Worm (Caenorhabditis elegans) whole organism, L1 larva: ENCODE data around the gene cdc-14.

Source experiments
- alr-1 ChIP-seq: fragments of 200-800 bp; sonication (Bioruptor generic); optimal IDR thresholded peaks from 2 replicates; lab custom pipeline; 2018; ENCODE audit warnings: borderline replicate concordance, mild to moderate bottlenecking, missing genetic modification characterization, missing compliant biosample characterization
- ama-1 ChIP-seq: fragments of 150-350 bp; optimal IDR thresholded peaks from 2 replicates; lab custom pipeline; 2014
- ceh-63 ChIP-seq: fragments of 200-800 bp; sonication (Bioruptor generic); optimal IDR thresholded peaks from 2 replicates; lab custom pipeline; 2018; ENCODE audit warnings: mild to moderate bottlenecking, missing genetic modification characterization, missing compliant biosample characterization
- ceh-82 ChIP-seq, 3 experiments: fragments of 150-350 bp in 1 of 3; sonication (generic microtip) in 2 of 3; optimal IDR thresholded peaks; 2 replicates each; lab custom pipeline; 2014 to 2017; ENCODE audit warnings: missing biosample characterization in 3 of 3, missing genetic modification characterization in 3 of 3
- ceh-88 ChIP-seq: fragments of 200-800 bp; sonication (Bioruptor generic); IDR thresholded peaks from 2 replicates; pipeline ENCODE4 v1.3.6; 2022; ENCODE audit warnings: missing genetic modification characterization, missing compliant biosample characterization
- ceh-90 ChIP-seq: sonication (generic microtip); optimal IDR thresholded peaks from 2 replicates; lab custom pipeline; 2016; ENCODE audit warnings: missing genetic modification characterization, missing compliant biosample characterization
- ces-1 ChIP-seq: fragments of 150-350 bp; optimal IDR thresholded peaks from 2 replicates; lab custom pipeline; 2014; ENCODE audit warnings: missing biosample characterization, missing genetic modification reagents, missing genetic modification characterization
- dsc-1 ChIP-seq: sonication (generic microtip); optimal IDR thresholded peaks from 2 replicates; lab custom pipeline; 2016; ENCODE audit warnings: mild to moderate bottlenecking, missing genetic modification characterization, missing compliant biosample characterization
- egl-27 ChIP-seq, 2 experiments: fragments of 150-350 bp in 1 of 2; sonication (generic microtip); optimal IDR thresholded peaks; 3 replicates each; lab custom pipeline; 2017 to 2018; ENCODE audit warnings: missing biosample characterization in 2 of 2, missing genetic modification characterization in 2 of 2, missing genetic modification reagents in 2 of 2
- fkh-4 ChIP-seq: sonication (generic microtip); optimal IDR thresholded peaks from 2 replicates; lab custom pipeline; 2016; ENCODE audit warnings: missing compliant biosample characterization, missing genetic modification characterization, borderline replicate concordance
- fkh-8 ChIP-seq: sonication (generic microtip); optimal IDR thresholded peaks from 2 replicates; lab custom pipeline; 2016; ENCODE audit warnings: mild to moderate bottlenecking, missing genetic modification characterization, missing compliant biosample characterization
- fos-1 ChIP-seq: fragments of 150-350 bp; optimal IDR thresholded peaks from 2 replicates; lab custom pipeline; 2014; ENCODE audit warnings: missing biosample characterization, missing genetic modification characterization
- grh-1 ChIP-seq: fragments of 200-800 bp; sonication (Bioruptor generic); IDR thresholded peaks from 2 replicates; pipeline ENCODE4 v1.3.6; 2022; ENCODE audit warnings: missing genetic modification reagents, missing genetic modification characterization, missing compliant biosample characterization
- irx-1 ChIP-seq: sonication (generic microtip); optimal IDR thresholded peaks from 2 replicates; lab custom pipeline; 2016; ENCODE audit warnings: missing genetic modification characterization, missing compliant biosample characterization
- jun-1 ChIP-seq: fragments of 150-350 bp; optimal IDR thresholded peaks from 2 replicates; lab custom pipeline; 2014; ENCODE audit warnings: missing biosample characterization, missing genetic modification reagents, missing genetic modification characterization
- lin-14 ChIP-seq: fragments of 200-800 bp; sonication (Bioruptor generic); optimal IDR thresholded peaks from 2 replicates; lab custom pipeline; 2018; ENCODE audit warnings: mild to moderate bottlenecking, missing genetic modification characterization, moderate library complexity, missing compliant biosample characterization
- lin-39 ChIP-seq: fragments of 150-350 bp; optimal IDR thresholded peaks from 2 replicates; lab custom pipeline; 2014; ENCODE audit warnings: missing biosample characterization, missing genetic modification reagents, missing genetic modification characterization
- lir-3 ChIP-seq: sonication (generic microtip); optimal IDR thresholded peaks from 2 replicates; lab custom pipeline; 2016; ENCODE audit warnings: mild to moderate bottlenecking, missing genetic modification characterization, moderate library complexity, missing compliant biosample characterization; ENCODE audit not compliant: poor library complexity
- lsy-2 ChIP-seq, 2 experiments: fragments of 150-350 bp; optimal IDR thresholded peaks; 2 replicates each; lab custom pipeline; 2014; ENCODE audit warnings: missing biosample characterization in 2 of 2, missing genetic modification characterization in 2 of 2
- mab-9 ChIP-seq: fragments of 200-800 bp; sonication (Bioruptor generic); IDR thresholded peaks from 2 replicates; pipeline ENCODE4 v1.3.6; 2022; ENCODE audit warnings: missing genetic modification reagents, missing genetic modification characterization, missing compliant biosample characterization
- mdl-1 ChIP-seq, 2 experiments: fragments of 150-350 bp; optimal IDR thresholded peaks; 2 replicates each; lab custom pipeline; 2014 to 2017; ENCODE audit warnings: missing biosample characterization in 2 of 2, missing genetic modification characterization in 2 of 2, inconsistent platforms in 1 of 2
- mef-2 ChIP-seq: fragments of 150-350 bp; optimal IDR thresholded peaks from 2 replicates; lab custom pipeline; 2014; ENCODE audit warnings: missing biosample characterization, missing genetic modification characterization
- nhr-20 ChIP-seq: sonication (generic microtip); optimal IDR thresholded peaks from 2 replicates; lab custom pipeline; 2016; ENCODE audit warnings: mild to moderate bottlenecking, missing genetic modification characterization, missing compliant biosample characterization
- nhr-28 ChIP-seq: fragments of 150-350 bp; optimal IDR thresholded peaks from 2 replicates; lab custom pipeline; 2014; ENCODE audit warnings: missing biosample characterization, missing genetic modification characterization
- nhr-71 ChIP-seq: sonication (generic microtip); optimal IDR thresholded peaks from 2 replicates; lab custom pipeline; 2016; ENCODE audit warnings: mild to moderate bottlenecking, missing genetic modification characterization, moderate library complexity, missing compliant biosample characterization
- nhr-77 ChIP-seq: fragments of 150-350 bp; optimal IDR thresholded peaks from 2 replicates; lab custom pipeline; 2014; ENCODE audit warnings: missing biosample characterization, missing genetic modification characterization
- nhr-85 ChIP-seq: sonication (generic microtip); peaks from one replicate; lab custom pipeline; 2016; ENCODE audit warnings: missing genetic modification characterization, inconsistent platforms, missing compliant biosample characterization
- nhr-90 ChIP-seq: sonication (generic microtip); optimal IDR thresholded peaks from 2 replicates; lab custom pipeline; 2016; ENCODE audit warnings: mild to moderate bottlenecking, missing genetic modification characterization, missing compliant biosample characterization; ENCODE audit not compliant: poor library complexity
- pax-3 ChIP-seq: fragments of 200-800 bp; sonication (Bioruptor generic); optimal IDR thresholded peaks from 2 replicates; lab custom pipeline; 2018; ENCODE audit warnings: mild to moderate bottlenecking, missing genetic modification characterization, moderate library complexity, missing compliant biosample characterization
- pqm-1 ChIP-seq: sonication (generic microtip); optimal IDR thresholded peaks from 3 replicates; lab custom pipeline; 2017; ENCODE audit warnings: missing biosample characterization, missing genetic modification characterization
- rnt-1 ChIP-seq: sonication (generic microtip); optimal IDR thresholded peaks from 2 replicates; lab custom pipeline; 2016; ENCODE audit warnings: mild to moderate bottlenecking, missing genetic modification characterization, moderate library complexity, missing compliant biosample characterization
- skn-1 ChIP-seq: fragments of 150-350 bp; optimal IDR thresholded peaks from 2 replicates; lab custom pipeline; 2014; ENCODE audit warnings: missing biosample characterization, missing genetic modification characterization
- snu-23 ChIP-seq: sonication (generic microtip); optimal IDR thresholded peaks from 2 replicates; lab custom pipeline; 2016; ENCODE audit warnings: missing genetic modification characterization, missing compliant biosample characterization
- sup-37 ChIP-seq: fragments of 200-800 bp; sonication (Bioruptor generic); optimal IDR thresholded peaks from 2 replicates; lab custom pipeline; 2018; ENCODE audit warnings: mild to moderate bottlenecking, missing genetic modification characterization, missing compliant biosample characterization
- tbx-2 ChIP-seq: sonication (generic microtip); optimal IDR thresholded peaks from 2 replicates; lab custom pipeline; 2016; ENCODE audit warnings: missing genetic modification characterization, missing compliant biosample characterization
- unc-130 ChIP-seq: fragments of 150-350 bp; optimal IDR thresholded peaks from 2 replicates; lab custom pipeline; 2017; ENCODE audit warnings: missing biosample characterization, missing genetic modification characterization, inconsistent platforms
- unc-62 ChIP-seq: fragments of 150-350 bp; optimal IDR thresholded peaks from 2 replicates; lab custom pipeline; 2014; ENCODE audit warnings: missing biosample characterization, missing genetic modification reagents, missing genetic modification characterization
- unc-86 ChIP-seq: sonication (generic microtip); optimal IDR thresholded peaks from 2 replicates; lab custom pipeline; 2016; ENCODE audit warnings: missing genetic modification characterization, missing compliant biosample characterization
- unc-98 ChIP-seq: fragments of 200-800 bp; sonication (Bioruptor generic); IDR thresholded peaks from 2 replicates; pipeline ENCODE4 v1.3.6; 2022; ENCODE audit warnings: missing genetic modification characterization, missing compliant biosample characterization
- zag-1 ChIP-seq: fragments of 150-350 bp; optimal IDR thresholded peaks from 2 replicates; lab custom pipeline; 2014; ENCODE audit warnings: missing biosample characterization, missing genetic modification characterization
- ztf-4 ChIP-seq: fragments of 150-350 bp; optimal IDR thresholded peaks from 2 replicates; lab custom pipeline; 2014; ENCODE audit warnings: missing biosample characterization, missing genetic modification characterization

The cdc-14 gene

ce11 chrII:5553531-5553930 lies 39.7 kb downstream of the cdc-14 start (continued):
- no peak for TF ChIP-seq ceh-90
- no peak for TF ChIP-seq unc-86 (tag; lab: Kevin White, UChicago)
- peak; percentile 31 for TF ChIP-seq pqm-1
- peak; percentile 4 for TF ChIP-seq nhr-20 (tag; lab: Kevin White, UChicago)
- TF ChIP-seq ceh-82 (tag; optimal IDR thresholded peaks at IDR 0.05; lab: Kevin White, UChicago) = no peak
- TF ChIP-seq mdl-1 (tag; optimal IDR thresholded peaks at IDR 0.05; lab: Kevin White, UChicago) = no peak
- TF ChIP-seq unc-98 = no peak

DNA sequence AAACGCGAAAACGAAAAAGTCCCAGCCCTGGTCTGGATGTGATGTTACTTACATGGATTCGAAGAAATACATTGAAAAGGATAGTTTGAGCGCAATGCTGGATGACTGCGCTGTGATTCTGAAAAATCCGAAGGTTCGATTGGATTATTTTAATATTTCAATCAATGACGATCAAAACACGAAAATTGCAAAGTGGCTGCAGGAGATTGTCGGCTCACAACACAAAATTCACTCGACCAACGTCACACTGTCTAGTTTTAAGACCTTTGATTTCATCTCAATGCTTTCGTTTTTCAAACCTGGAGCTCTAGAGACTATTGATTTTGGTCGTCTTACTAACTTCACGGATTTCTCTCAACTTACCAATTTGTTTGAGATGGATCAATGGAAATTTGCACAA lies 41.7 kb downstream of the cdc-14 start, which contains the start of gene C17C3.5:
Gene C17C3.5, plus strand, starts transcription at position 301 of the 400 bp plus-strand sequence.
- no peak for TF ChIP-seq nhr-90 (tag; lab: Kevin White, UChicago)
- no peak for TF ChIP-seq dsc-1 (tag; lab: Kevin White, UChicago)
- no peak for TF ChIP-seq nhr-28 (tag; lab: Kevin White, UChicago)
- TF ChIP-seq grh-1 (GFP tag; lab: Robert Waterston, UW) = no peak
- TF ChIP-seq fkh-8 (tag; lab: Kevin White, UChicago) = no peak
- no peak for TF ChIP-seq unc-62 (GFP tag; lab: Kevin White, UChicago)
- TF ChIP-seq lin-39 (tag; lab: Kevin White, UChicago) = no peak
- TF ChIP-seq ces-1 = no peak
- no peak for TF ChIP-seq fos-1 (tag; lab: Kevin White, UChicago)
- TF ChIP-seq ceh-82 (tag; optimal IDR thresholded peaks at IDR 0.05; lab: Kevin White, UChicago) = no peak
- no peak for TF ChIP-seq skn-1 (tag; lab: Kevin White, UChicago)
- no peak for TF ChIP-seq tbx-2 (tag; lab: Kevin White, UChicago)
- no peak for TF ChIP-seq mef-2
- no peak for TF ChIP-seq irx-1 (tag; lab: Kevin White, UChicago)

ce11 chrII:5549746-5550145 lies 43.5 kb downstream of the cdc-14 start, which contains the start of gene C17C3.6:
C17C3.6 (plus strand) TSS chrII:5550046.
- TF ChIP-seq fkh-4 (tag; lab: Kevin White, UChicago) = no peak
- no peak for TF ChIP-seq alr-1 (tag; lab: Kevin White, UChicago)
- no peak for TF ChIP-seq jun-1 (tag; lab: Kevin White, UChicago)
- no peak for TF ChIP-seq ceh-88 (GFP tag; lab: Robert Waterston, UW)
- TF ChIP-seq snu-23 (GFP tag; lab: Kevin White, UChicago) = no peak
- TF ChIP-seq ama-1 (lab: Kevin White, UChicago) = no peak
- no peak for TF ChIP-seq ztf-4 (tag; lab: Kevin White, UChicago)
- TF ChIP-seq ceh-63 (GFP tag; lab: Kevin White, UChicago) = no peak
- no peak for TF ChIP-seq egl-27 (tag; optimal IDR thresholded peaks at IDR 0.05; lab: Kevin White, UChicago)
- no peak for TF ChIP-seq lir-3 (tag; lab: Kevin White, UChicago)
- TF ChIP-seq unc-130 = no peak
- TF ChIP-seq nhr-90 (tag; lab: Kevin White, UChicago) = no peak
- TF ChIP-seq rnt-1 (tag; lab: Kevin White, UChicago) = no peak

DNA sequence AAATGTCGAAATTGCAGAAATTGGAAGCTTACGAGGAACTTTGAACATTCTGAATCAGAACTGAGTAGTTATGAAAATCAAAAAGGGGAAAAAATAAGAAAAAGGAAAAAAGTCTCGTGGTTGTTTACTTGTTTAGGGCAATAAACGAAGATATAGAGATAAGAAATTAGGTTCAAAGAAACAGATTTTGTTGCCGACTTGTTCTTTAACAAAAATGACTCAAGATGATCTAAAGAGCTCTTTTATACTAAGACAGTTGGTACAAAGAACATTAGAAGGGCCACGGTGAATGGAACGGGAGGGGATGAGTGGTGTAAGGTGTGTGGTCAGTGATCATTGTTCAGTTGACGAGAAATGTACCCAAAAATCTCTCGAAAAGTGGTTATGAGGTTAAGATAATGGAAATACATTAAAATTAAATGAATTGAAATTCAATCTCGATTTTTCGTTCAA lies 45.8 kb downstream of the cdc-14 start, which contains the start of gene acdh-2:
Gene acdh-2, minus strand, starts transcription at position 51 of the 453 bp plus-strand sequence.
- no peak for TF ChIP-seq pax-3 (tag; lab: Kevin White, UChicago)
- TF ChIP-seq lsy-2 (tag; optimal IDR thresholded peaks at IDR 0.05; lab: Kevin White, UChicago) = no peak
- TF ChIP-seq snu-23 (GFP tag; lab: Kevin White, UChicago) = peak; percentile 22
- no peak for TF ChIP-seq fkh-8 (tag; lab: Kevin White, UChicago)
- TF ChIP-seq nhr-77 = no peak
- TF ChIP-seq nhr-85 (tag; lab: Kevin White, UChicago) = no peak
- TF ChIP-seq nhr-71 = peak; percentile 51
- no peak for TF ChIP-seq ama-1 (lab: Kevin White, UChicago)
- TF ChIP-seq zag-1 = no peak
- no peak for TF ChIP-seq lin-14 (GFP tag; lab: Kevin White, UChicago)
- TF ChIP-seq sup-37 (GFP tag; lab: Kevin White, UChicago) = no peak
- TF ChIP-seq mab-9 (GFP tag; lab: Robert Waterston, UW) = no peak
